Fruit fly (Drosophila melanogaster): Measurements from ENCODE around the gene Task7.

The Task7 gene

DNA sequence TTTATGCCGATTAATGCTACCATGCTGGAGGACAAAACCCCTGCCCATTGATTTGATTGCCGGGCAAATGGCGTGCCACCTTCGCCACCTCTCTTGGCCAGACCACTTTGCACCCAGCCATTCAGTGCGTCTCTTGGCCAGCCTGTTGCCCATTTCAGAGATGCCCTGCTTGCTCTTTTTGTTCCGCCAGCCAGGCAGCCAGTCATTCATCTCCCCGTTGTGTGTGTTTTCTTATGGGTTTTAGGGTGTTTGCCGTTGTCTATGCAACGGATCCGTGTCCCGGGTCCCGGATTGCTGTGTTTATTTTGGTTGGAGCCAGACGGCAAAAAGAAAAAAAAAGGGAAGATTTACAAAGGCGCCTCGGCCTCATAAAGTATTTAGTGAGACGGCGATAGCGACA, 16.1 kb downstream of the Task7 start:
- TF ChIP-seq Vsx2 (GFP tag; optimal IDR thresholded peaks at IDR 0.05; ENCODE audit: partially characterized antibody) (no peak), pan (optimal IDR thresholded peaks at IDR 0.05) (no peak), Abd-B (GFP tag; optimal IDR thresholded peaks at IDR 0.05) (no peak), brk (GFP tag; optimal IDR thresholded peaks at IDR 0.05) (no peak), CG9705 (GFP tag; optimal IDR thresholded peaks at IDR 0.05) (no peak), Sp1 (GFP tag; optimal IDR thresholded peaks at IDR 0.05) (no peak)

DNA sequence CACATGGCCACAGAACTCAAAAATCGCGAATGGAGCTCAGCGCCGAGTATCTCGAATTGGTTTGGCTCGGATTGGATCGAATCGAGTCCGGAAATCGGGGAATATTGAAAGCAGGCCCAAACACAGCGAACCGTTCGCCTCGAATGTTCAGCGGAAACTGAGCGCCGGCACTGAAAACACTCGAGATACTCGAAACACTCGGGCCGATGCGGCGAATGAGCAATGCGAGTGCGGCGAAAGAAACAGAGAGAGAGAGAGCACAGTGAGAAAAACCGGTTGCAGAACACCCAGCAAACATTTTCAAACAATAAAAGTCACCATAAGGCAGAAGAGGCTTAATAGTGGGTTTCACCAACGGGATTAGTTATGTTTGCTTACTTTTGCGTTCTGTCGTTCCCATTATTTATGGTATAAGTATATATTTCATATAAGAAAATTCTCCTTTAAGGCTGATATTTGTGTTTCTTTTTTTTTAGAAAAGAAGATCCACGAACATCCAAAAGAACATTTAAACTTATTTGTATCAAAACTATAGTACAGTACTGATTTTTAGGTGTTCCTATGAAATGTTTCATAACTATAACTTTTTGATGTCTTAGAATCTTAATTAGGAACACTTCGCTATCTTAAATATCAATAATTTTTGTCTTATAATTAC, 17.6 kb downstream of the Task7 start, which contains the start of gene FER:
Gene FER, minus strand, starts transcription at position 162 of the 658 bp plus-strand sequence.
- TF ChIP-seq br (GFP tag; optimal IDR thresholded peaks at IDR 0.05) (peak; percentile 7), OdsH (GFP tag; optimal IDR thresholded peaks at IDR 0.05) (peak; percentile 13), foxo (GFP tag; optimal IDR thresholded peaks at IDR 0.05) (no peak), CG32264 (GFP tag; optimal IDR thresholded peaks at IDR 0.05) (no peak), Sp1 (GFP tag; optimal IDR thresholded peaks at IDR 0.05) (peak; percentile 38), N (GFP tag; optimal IDR thresholded peaks at IDR 0.05) (no peak), sv (GFP tag; optimal IDR thresholded peaks at IDR 0.05) (peak; percentile 18), Hr83 (GFP tag; optimal IDR thresholded peaks at IDR 0.05; ENCODE audit: poor library complexity, severe bottlenecking) (peak; percentile 27), dl (GFP tag; optimal IDR thresholded peaks at IDR 0.05; ENCODE audit: insufficient read depth in 1 of 2, partially characterized antibody in 2 of 2) (peak; percentile 71 to 87), Mio (GFP tag; optimal IDR thresholded peaks at IDR 0.05) (no peak), Rel (GFP tag; optimal IDR thresholded peaks at IDR 0.05) (no peak), Rel (tag; optimal IDR thresholded peaks at IDR 0.05) (peak; percentile 86), Myc (optimal IDR thresholded peaks at IDR 0.05) (peak; percentile 13), h (GFP tag; optimal IDR thresholded peaks at IDR 0.05) (peak; percentile 35), woc (GFP tag; optimal IDR thresholded peaks at IDR 0.05) (peak; percentile 64), GATAd (GFP tag; optimal IDR thresholded peaks at IDR 0.05) (no peak), rgr (GFP tag; optimal IDR thresholded peaks at IDR 0.05) (peak; percentile 32), brk (GFP tag; optimal IDR thresholded peaks at IDR 0.05) (peak; percentile 46), jim (GFP tag; optimal IDR thresholded peaks at IDR 0.05) (peak; percentile 34), sage (GFP tag; optimal IDR thresholded peaks at IDR 0.05) (peak; percentile 31), Hnf4 (GFP tag; optimal IDR thresholded peaks at IDR 0.05) (peak; percentile 57), CrebA (GFP tag; optimal IDR thresholded peaks at IDR 0.05; ENCODE audit: borderline replicate concordance) (no peak), Jra (GFP tag; optimal IDR thresholded peaks at IDR 0.05) (no peak), Dif (GFP tag; optimal IDR thresholded peaks at IDR 0.05; ENCODE audit: partially characterized antibody) (peak; percentile 89), dmrt93B (GFP tag; optimal IDR thresholded peaks at IDR 0.05) (no peak), HLH106 (tag; optimal IDR thresholded peaks at IDR 0.05) (peak; percentile 15)

DNA sequence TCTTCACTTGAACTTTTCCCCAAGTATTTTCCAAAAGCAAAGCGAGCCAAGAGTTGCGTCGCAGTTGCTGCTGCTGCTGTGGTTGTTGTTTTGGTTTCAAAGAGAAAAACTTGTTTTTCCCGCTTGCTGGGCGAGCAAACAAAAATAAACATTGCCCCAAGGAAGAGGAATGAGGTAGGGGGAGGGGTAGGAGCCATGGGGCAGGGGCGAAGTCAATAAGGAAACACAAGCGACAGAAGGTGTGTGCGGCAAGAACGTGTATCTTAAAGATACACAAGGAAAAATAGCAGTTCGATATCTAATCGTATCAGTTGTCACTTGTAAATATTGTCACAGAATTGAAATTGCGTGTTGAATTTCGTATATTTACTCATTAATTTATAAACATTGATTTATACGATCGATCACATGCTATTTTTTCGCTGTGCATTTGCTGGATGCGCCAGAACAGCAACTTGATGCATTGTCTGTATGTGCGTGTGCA, 18.5 kb downstream of the Task7 start:
- TF ChIP-seq psq (GFP tag; optimal IDR thresholded peaks at IDR 0.05) (peak; percentile 86), pan (optimal IDR thresholded peaks at IDR 0.05) (no peak), fru (GFP tag; optimal IDR thresholded peaks at IDR 0.05) (peak; percentile 94), brk (GFP tag; optimal IDR thresholded peaks at IDR 0.05) (peak; percentile 86), dsf (GFP tag; optimal IDR thresholded peaks at IDR 0.05; ENCODE audit: borderline replicate concordance) (peak; percentile 62), Hnf4 (GFP tag; optimal IDR thresholded peaks at IDR 0.05) (peak; percentile 89), Dif (GFP tag; optimal IDR thresholded peaks at IDR 0.05; ENCODE audit: partially characterized antibody) (no peak), Hr83 (GFP tag; optimal IDR thresholded peaks at IDR 0.05; ENCODE audit: poor library complexity, severe bottlenecking) (peak; percentile 61), rgr (GFP tag; optimal IDR thresholded peaks at IDR 0.05) (peak; percentile 94), N (GFP tag; optimal IDR thresholded peaks at IDR 0.05) (no peak), usp (GFP tag; optimal IDR thresholded peaks at IDR 0.05) (no peak), Mio (GFP tag; optimal IDR thresholded peaks at IDR 0.05) (no peak), CG32264 (GFP tag; optimal IDR thresholded peaks at IDR 0.05) (peak; percentile 77), h (GFP tag; optimal IDR thresholded peaks at IDR 0.05) (peak; percentile 94), Dfd (GFP tag; optimal IDR thresholded peaks at IDR 0.05) (no peak), tai (GFP tag; optimal IDR thresholded peaks at IDR 0.05) (no peak), sage (GFP tag; optimal IDR thresholded peaks at IDR 0.05) (peak; percentile 88), woc (GFP tag; optimal IDR thresholded peaks at IDR 0.05) (peak; percentile 82), br (GFP tag; optimal IDR thresholded peaks at IDR 0.05) (peak; percentile 89), foxo (GFP tag; optimal IDR thresholded peaks at IDR 0.05) (peak; percentile 34 to 94), jim (GFP tag; optimal IDR thresholded peaks at IDR 0.05) (no peak), OdsH (GFP tag; optimal IDR thresholded peaks at IDR 0.05) (peak; percentile 94), Hr78 (GFP tag; optimal IDR thresholded peaks at IDR 0.05) (no peak), HLH106 (tag; optimal IDR thresholded peaks at IDR 0.05) (peak; percentile 94), Rel (GFP tag; optimal IDR thresholded peaks at IDR 0.05) (peak; percentile 76), Rel (tag; optimal IDR thresholded peaks at IDR 0.05) (no peak), Sp1 (GFP tag; optimal IDR thresholded peaks at IDR 0.05) (peak; percentile 94), Myc (optimal IDR thresholded peaks at IDR 0.05) (no peak), GATAd (GFP tag; optimal IDR thresholded peaks at IDR 0.05) (peak; percentile 54), Abd-B (GFP tag; optimal IDR thresholded peaks at IDR 0.05) (no peak), ey (GFP tag; optimal IDR thresholded peaks at IDR 0.05) (peak; percentile 92), lola (GFP tag; optimal IDR thresholded peaks at IDR 0.05) (no peak), CG9705 (GFP tag; optimal IDR thresholded peaks at IDR 0.05) (peak; percentile 81), sv (GFP tag; optimal IDR thresholded peaks at IDR 0.05) (no peak), Jra (GFP tag; optimal IDR thresholded peaks at IDR 0.05) (peak; percentile 74), dmrt93B (GFP tag; optimal IDR thresholded peaks at IDR 0.05) (peak; percentile 87), Vsx2 (GFP tag; optimal IDR thresholded peaks at IDR 0.05; ENCODE audit: partially characterized antibody) (no peak), dl (GFP tag; optimal IDR thresholded peaks at IDR 0.05; ENCODE audit: insufficient read depth in 1 of 2, partially characterized antibody in 2 of 2) (no peak), CrebA (GFP tag; optimal IDR thresholded peaks at IDR 0.05; ENCODE audit: borderline replicate concordance) (no peak)
